Fruit fly (Drosophila melanogaster): Measurements from ENCODE around the gene CG32579.
A peak's percentile ranks its signal among the peaks of the same experiment; 100 is the strongest.

The CG32579 gene

dm6 chrX:16296423-16297292 lies 26.4 kb upstream of the CG32579 start, which contains the start of gene CG3632 (continued):
- 0 out of 2 replicates have a peak, but pooled peaks have one; percentile 20 for TF ChIP-seq CG10366 (GFP tag; IDR thresholded peaks at IDR 0.05)
- TF ChIP-seq D19A (tag; optimal IDR thresholded peaks at IDR 0.05) = no peak
- peak; percentile 53; the same call in 1 of the 2 replicates for TF ChIP-seq ranshi (GFP tag; IDR thresholded peaks at IDR 0.05)
- no peak for TF ChIP-seq nau (GFP tag; optimal IDR thresholded peaks at IDR 0.05)
- no peak for TF ChIP-seq CG17385 (GFP tag; optimal IDR thresholded peaks at IDR 0.05)
- TF ChIP-seq D19B (GFP tag; optimal IDR thresholded peaks at IDR 0.05) = no peak
- peak; percentile 61 for TF ChIP-seq CG7786 (GFP tag; optimal IDR thresholded peaks at IDR 0.05)
- TF ChIP-seq lilli (GFP tag; optimal IDR thresholded peaks at IDR 0.05) = peak; percentile 77
- TF ChIP-seq ro (GFP tag; IDR thresholded peaks at IDR 0.05) = no peak
- TF ChIP-seq BtbVII (GFP tag; optimal IDR thresholded peaks at IDR 0.05) = no peak
- no peak for TF ChIP-seq slou (GFP tag; optimal IDR thresholded peaks at IDR 0.05)
- no peak for TF ChIP-seq insv (GFP tag; optimal IDR thresholded peaks at IDR 0.05)
- TF ChIP-seq Neu2 (GFP tag; optimal IDR thresholded peaks at IDR 0.05; ENCODE audit: borderline replicate concordance) = no peak
- TF ChIP-seq Adf1 (GFP tag; IDR thresholded peaks at IDR 0.05) = peak; percentile 36; the same call in 1 of the 2 replicates
- TF ChIP-seq CG33213 (GFP tag; optimal IDR thresholded peaks at IDR 0.05) = peak; percentile 32
- no peak for TF ChIP-seq kah (GFP tag; optimal IDR thresholded peaks at IDR 0.05)
- peak; percentile 63 for TF ChIP-seq MESR4 (GFP tag; optimal IDR thresholded peaks at IDR 0.05)
- TF ChIP-seq Mad (GFP tag; optimal IDR thresholded peaks at IDR 0.05) = peak; percentile 11
- TF ChIP-seq CG2116 (GFP tag; optimal IDR thresholded peaks at IDR 0.05) = peak; percentile 85
- TF ChIP-seq E2f1 (GFP tag; IDR thresholded peaks at IDR 0.05) = 0 out of 2 replicates have a peak, but pooled peaks have one; percentile 12
- peak; percentile 82 for TF ChIP-seq CG14860 (GFP tag; IDR thresholded peaks at IDR 0.05; ENCODE audit: partially characterized antibody)
- no peak for TF ChIP-seq onecut (GFP tag; IDR thresholded peaks at IDR 0.05)
- TF ChIP-seq CG13287 (GFP tag; IDR thresholded peaks at IDR 0.05; ENCODE audit: partially characterized antibody) = peak; percentile 82
- TF ChIP-seq CG6854 (GFP tag; optimal IDR thresholded peaks at IDR 0.05) = no peak
- no peak for TF ChIP-seq CG16815 (GFP tag; optimal IDR thresholded peaks at IDR 0.05)
- TF ChIP-seq Pdp1 (GFP tag; optimal IDR thresholded peaks at IDR 0.05) = peak; percentile 29
- TF ChIP-seq sens-2 (GFP tag; IDR thresholded peaks at IDR 0.05) = no peak
- peak in 1 of 2 experiments; percentile 26 for TF ChIP-seq chif (GFP tag; optimal IDR thresholded peaks at IDR 0.05)
- no peak for TF ChIP-seq CG11695 (GFP tag; IDR thresholded peaks at IDR 0.05)
- TF ChIP-seq ato (GFP tag; IDR thresholded peaks at IDR 0.05; ENCODE audit: partially characterized antibody) = peak; percentile 87
- TF ChIP-seq h (optimal IDR thresholded peaks at IDR 0.05) = no peak
- TF ChIP-seq CG13624 (GFP tag; optimal IDR thresholded peaks at IDR 0.05) = peak; percentile 56
- no peak for TF ChIP-seq CG2678 (tag; optimal IDR thresholded peaks at IDR 0.05)
- TF ChIP-seq CG3163 (GFP tag; optimal IDR thresholded peaks at IDR 0.05) = peak; percentile 18
- peak; percentile 82 for TF ChIP-seq BEAF-32 (GFP tag; optimal IDR thresholded peaks at IDR 0.05)
- TF ChIP-seq HmgD (GFP tag; optimal IDR thresholded peaks at IDR 0.05) = no peak
- TF ChIP-seq Hsf (GFP tag; optimal IDR thresholded peaks at IDR 0.05) = peak; percentile 45
- peak; percentile 60 for TF ChIP-seq lbe (GFP tag; optimal IDR thresholded peaks at IDR 0.05)
- TF ChIP-seq oc (tag; optimal IDR thresholded peaks at IDR 0.05) = no peak
- peak; percentile 18 for TF ChIP-seq CG11398 (GFP tag; optimal IDR thresholded peaks at IDR 0.05)
- no peak for TF ChIP-seq Hr3 (GFP tag; optimal IDR thresholded peaks at IDR 0.05)
- peak; percentile 54 for TF ChIP-seq Sin3A (optimal IDR thresholded peaks at IDR 0.05)
- peak; percentile 58 for TF ChIP-seq CG7928 (GFP tag; optimal IDR thresholded peaks at IDR 0.05)
- TF ChIP-seq CG7271 (tag; optimal IDR thresholded peaks at IDR 0.05) = no peak
- TF ChIP-seq Dad (GFP tag; optimal IDR thresholded peaks at IDR 0.05) = peak; percentile 55
- TF ChIP-seq Elba2 (GFP tag; optimal IDR thresholded peaks at IDR 0.05) = peak; percentile 89
- TF ChIP-seq en (GFP tag; optimal IDR thresholded peaks at IDR 0.05) = no peak
- no peak for TF ChIP-seq disco-r (GFP tag; optimal IDR thresholded peaks at IDR 0.05)
- TF ChIP-seq Dp (GFP tag; optimal IDR thresholded peaks at IDR 0.05) = peak; percentile 32
